Fruit fly (Drosophila melanogaster) whole organism, prepupa: ENCODE measurements around the gene T48.
A peak's percentile ranks its signal among the peaks of the same experiment; 100 is the strongest.

ENCODE experiments used
- Blimp-1 ChIP-seq: fragments of 200-800 bp; sonication (Bioruptor generic); optimal IDR thresholded peaks from 3 replicates; lab custom pipeline; 2017; ENCODE audit warnings: missing biosample characterization, missing genetic modification characterization, mild to moderate bottlenecking, moderate library complexity, missing genetic modification reagents
- CG10669 ChIP-seq: fragments of 200-800 bp; sonication (Bioruptor generic); optimal IDR thresholded peaks from 3 replicates; lab custom pipeline; 2018; ENCODE audit warnings: missing biosample characterization, mild to moderate bottlenecking, missing genetic modification characterization, moderate library complexity
- CG11762 ChIP-seq: fragments of 200-800 bp; sonication (Bioruptor generic); optimal IDR thresholded peaks from 3 replicates; lab custom pipeline; 2016; ENCODE audit warnings: missing biosample characterization, missing genetic modification characterization; ENCODE audit not compliant: insufficient read depth
- CG11902 ChIP-seq: fragments of 200-800 bp; sonication (Bioruptor generic); optimal IDR thresholded peaks from 3 replicates; lab custom pipeline; 2016; ENCODE audit warnings: missing biosample characterization, missing genetic modification characterization
- CG16779 ChIP-seq: fragments of 200-800 bp; sonication (Bioruptor generic); optimal IDR thresholded peaks from 3 replicates; lab custom pipeline; 2017; ENCODE audit warnings: missing biosample characterization, mild to moderate bottlenecking, missing genetic modification characterization
- CG31627 ChIP-seq: fragments of 200-800 bp; sonication (Bioruptor generic); optimal IDR thresholded peaks from 3 replicates; lab custom pipeline; 2016; ENCODE audit warnings: missing biosample characterization, missing genetic modification characterization
- CG32006 ChIP-seq: fragments of 200-800 bp; sonication (Bioruptor generic); optimal IDR thresholded peaks from 3 replicates; lab custom pipeline; 2017; ENCODE audit warnings: missing biosample characterization, mild to moderate bottlenecking, missing genetic modification characterization
- CG34406 ChIP-seq: fragments of 200-800 bp; sonication (Bioruptor generic); optimal IDR thresholded peaks from 3 replicates; lab custom pipeline; 2016; ENCODE audit warnings: missing biosample characterization, missing genetic modification characterization
- CG4318 ChIP-seq: fragments of 200-800 bp; sonication (Bioruptor generic); optimal IDR thresholded peaks from 3 replicates; lab custom pipeline; 2017; ENCODE audit warnings: missing biosample characterization, mild to moderate bottlenecking, missing genetic modification characterization
- CG6276 ChIP-seq: fragments of 200-800 bp; sonication (Bioruptor generic); optimal IDR thresholded peaks from 2 replicates; lab custom pipeline; 2017; ENCODE audit warnings: missing biosample characterization, mild to moderate bottlenecking, missing genetic modification characterization
- CG6792 ChIP-seq: fragments of 200-800 bp; sonication (Bioruptor generic); optimal IDR thresholded peaks from 3 replicates; lab custom pipeline; 2016; ENCODE audit warnings: missing biosample characterization, missing genetic modification characterization
- CG6854 ChIP-seq: fragments of 200-800 bp; sonication (Bioruptor generic); optimal IDR thresholded peaks from 2 replicates; lab custom pipeline; 2017; ENCODE audit warnings: missing biosample characterization, mild to moderate bottlenecking, missing genetic modification characterization
- CG8119 ChIP-seq: fragments of 200-800 bp; sonication (Bioruptor generic); IDR thresholded peaks from 3 replicates; pipeline ENCODE4 v1.3.6; 2022; ENCODE audit warnings: missing biosample characterization, missing genetic modification characterization
- CG8632 ChIP-seq: fragments of 200-800 bp; sonication (Bioruptor generic); optimal IDR thresholded peaks from 3 replicates; lab custom pipeline; 2016; ENCODE audit warnings: missing biosample characterization, missing genetic modification characterization
- Eip75B ChIP-seq: fragments of 200-800 bp; sonication (Bioruptor generic); optimal IDR thresholded peaks from 3 replicates; lab custom pipeline; 2016; ENCODE audit warnings: missing biosample characterization, missing genetic modification characterization
- Eip78C ChIP-seq: fragments of 200-800 bp; sonication (Bioruptor generic); peaks from one replicate; lab custom pipeline; 2016; ENCODE audit warnings: missing biosample characterization, missing genetic modification characterization
- Eip93F ChIP-seq: fragments of 200-800 bp; sonication (Bioruptor generic); optimal IDR thresholded peaks from 2 replicates; lab custom pipeline; 2016; ENCODE audit warnings: missing biosample characterization, mild to moderate bottlenecking, missing genetic modification characterization
- Ets21C ChIP-seq: fragments of 200-800 bp; sonication (Bioruptor generic); optimal IDR thresholded peaks from 3 replicates; lab custom pipeline; 2016; ENCODE audit warnings: missing biosample characterization, missing genetic modification characterization
- Ets96B ChIP-seq: fragments of 200-800 bp; optimal IDR thresholded peaks from 2 replicates; lab custom pipeline; 2019; ENCODE audit warnings: missing biosample characterization, mild to moderate bottlenecking, missing genetic modification characterization, moderate library complexity
- Hr38 ChIP-seq: sonication (Bioruptor generic); optimal IDR thresholded peaks from 2 replicates; lab custom pipeline; 2016; ENCODE audit warnings: missing biosample characterization, missing genetic modification characterization
- Sox102F ChIP-seq: fragments of 200-800 bp; sonication (Bioruptor generic); optimal IDR thresholded peaks from 2 replicates; lab custom pipeline; 2016; ENCODE audit warnings: missing biosample characterization, mild to moderate bottlenecking, missing genetic modification characterization
- Sox14 ChIP-seq: fragments of 200-800 bp; sonication (Bioruptor generic); optimal IDR thresholded peaks from 3 replicates; lab custom pipeline; 2016; ENCODE audit warnings: missing biosample characterization, missing genetic modification characterization
- Sox15 ChIP-seq: fragments of 200-800 bp; sonication (Bioruptor generic); optimal IDR thresholded peaks from 3 replicates; lab custom pipeline; 2016; ENCODE audit warnings: missing biosample characterization, missing genetic modification characterization
- cyc ChIP-seq: fragments of 200-800 bp; sonication (Bioruptor generic); optimal IDR thresholded peaks from 3 replicates; lab custom pipeline; 2016; ENCODE audit warnings: missing biosample characterization, missing genetic modification characterization
- eg ChIP-seq: fragments of 200-800 bp; sonication (Bioruptor generic); IDR thresholded peaks from 3 replicates; pipeline ENCODE4 v1.3.6; 2022; ENCODE audit warnings: missing biosample characterization, missing genetic modification characterization
- fd59A ChIP-seq: fragments of 200-800 bp; sonication (Bioruptor generic); optimal IDR thresholded peaks from 2 replicates; lab custom pipeline; 2017; ENCODE audit warnings: missing biosample characterization, mild to moderate bottlenecking, missing genetic modification characterization, missing genetic modification reagents
- fd85E ChIP-seq: fragments of 200-800 bp; sonication (Bioruptor generic); optimal IDR thresholded peaks from 3 replicates; lab custom pipeline; 2016; ENCODE audit warnings: missing biosample characterization, missing genetic modification characterization
- fkh ChIP-seq: fragments of 200-800 bp; sonication (Bioruptor generic); optimal IDR thresholded peaks from 3 replicates; lab custom pipeline; 2017; ENCODE audit warnings: missing biosample characterization, mild to moderate bottlenecking, missing genetic modification characterization, moderate library complexity
- lz ChIP-seq: fragments of 200-800 bp; sonication (Bioruptor generic); optimal IDR thresholded peaks from 3 replicates; lab custom pipeline; 2016; ENCODE audit warnings: missing biosample characterization, missing genetic modification characterization
- pdm3 ChIP-seq: fragments of 200-800 bp; sonication (Bioruptor generic); optimal IDR thresholded peaks from 3 replicates; lab custom pipeline; 2016; ENCODE audit warnings: missing biosample characterization, missing genetic modification characterization
- salr ChIP-seq, 2 experiments: fragments of 200-800 bp; sonication (Bioruptor generic); optimal IDR thresholded peaks; 3 replicates each; lab custom pipeline; 2016 to 2018; ENCODE audit warnings: missing biosample characterization in 2 of 2, missing genetic modification characterization in 2 of 2, mild to moderate bottlenecking in 1 of 2
- spab ChIP-seq: fragments of 200-800 bp; sonication (Bioruptor generic); optimal IDR thresholded peaks from 2 replicates; lab custom pipeline; 2017; ENCODE audit warnings: missing biosample characterization, mild to moderate bottlenecking, missing genetic modification characterization, missing genetic modification reagents
- ss ChIP-seq, 2 experiments: fragments of 200-800 bp; sonication (Bioruptor generic); optimal IDR thresholded peaks; 2 replicates in 1 of 2; 3 replicates in 1 of 2; lab custom pipeline; 2017 to 2018; ENCODE audit warnings: mild to moderate bottlenecking in 2 of 2, missing biosample characterization in 2 of 2, missing genetic modification characterization in 2 of 2, moderate library complexity in 1 of 2
- svp ChIP-seq: fragments of 200-800 bp; sonication (Bioruptor generic); peaks from one replicate; lab custom pipeline; 2016; ENCODE audit warnings: missing biosample characterization, missing genetic modification characterization
- topi ChIP-seq: fragments of 200-800 bp; sonication (Bioruptor generic); optimal IDR thresholded peaks from 3 replicates; lab custom pipeline; 2016; ENCODE audit warnings: missing biosample characterization, missing genetic modification characterization
- vri ChIP-seq: fragments of 200-800 bp; sonication (Bioruptor generic); optimal IDR thresholded peaks from 3 replicates; lab custom pipeline; 2016; ENCODE audit warnings: missing biosample characterization, mild to moderate bottlenecking, missing genetic modification characterization

The T48 gene

DNA sequence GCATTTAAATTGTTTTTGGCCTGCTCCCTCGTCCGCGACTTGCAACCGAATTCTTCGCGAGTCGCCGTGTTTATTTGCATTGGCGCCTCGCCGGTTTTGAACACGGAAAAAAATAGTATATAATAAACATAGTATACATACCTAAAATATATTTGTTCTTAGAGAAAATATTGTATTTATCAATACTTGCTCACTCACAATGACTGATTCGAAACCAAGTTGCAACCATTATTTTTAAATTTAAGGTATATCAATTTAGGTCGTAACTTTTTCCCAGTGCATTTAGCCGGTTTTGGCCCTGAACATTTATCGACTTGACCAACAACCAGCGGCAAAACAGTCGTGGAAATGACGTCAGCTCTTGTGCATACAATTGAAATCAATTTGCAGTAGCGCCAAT is 46.9 kb downstream of the T48 start (continued):
- peak; percentile 94 for TF ChIP-seq CG32006
- TF ChIP-seq cyc: peak; percentile 79
- no peak for TF ChIP-seq Hr38 (GFP tag; lab: Kevin White, UChicago)
- peak; percentile 87 for TF ChIP-seq CG31627
- peak; percentile 85 for TF ChIP-seq Sox14
- TF ChIP-seq Sox15 (GFP tag; lab: Kevin White, UChicago): peak; percentile 83
- peak; percentile 58 for TF ChIP-seq fd85E (GFP tag; lab: Kevin White, UChicago)
- TF ChIP-seq lz: peak; percentile 80
- peak; percentile 91 for TF ChIP-seq vri
- peak; percentile 96 for TF ChIP-seq CG34406
- peak; percentile 70 for TF ChIP-seq spab
- peak; percentile 79 for TF ChIP-seq CG10669 (GFP tag; lab: Kevin White, UChicago)
- peak; percentile 72 to 84 for TF ChIP-seq ss (GFP tag; optimal IDR thresholded peaks at IDR 0.05; lab: Kevin White, UChicago)
- TF ChIP-seq CG11902 (GFP tag; lab: Kevin White, UChicago): peak; percentile 73
- peak; percentile 11 for TF ChIP-seq Eip93F (GFP tag; lab: Kevin White, UChicago)
- TF ChIP-seq Sox102F (GFP tag; lab: Kevin White, UChicago): peak; percentile 94
- TF ChIP-seq salr (GFP tag; optimal IDR thresholded peaks at IDR 0.05; lab: Kevin White, UChicago): peak; percentile 61 to 90
- TF ChIP-seq CG6854 (GFP tag; lab: Kevin White, UChicago): peak; percentile 91
- TF ChIP-seq CG6792 (GFP tag; lab: Kevin White, UChicago): peak; percentile 87
- TF ChIP-seq, all 60 proteins: peak for 58

DNA sequence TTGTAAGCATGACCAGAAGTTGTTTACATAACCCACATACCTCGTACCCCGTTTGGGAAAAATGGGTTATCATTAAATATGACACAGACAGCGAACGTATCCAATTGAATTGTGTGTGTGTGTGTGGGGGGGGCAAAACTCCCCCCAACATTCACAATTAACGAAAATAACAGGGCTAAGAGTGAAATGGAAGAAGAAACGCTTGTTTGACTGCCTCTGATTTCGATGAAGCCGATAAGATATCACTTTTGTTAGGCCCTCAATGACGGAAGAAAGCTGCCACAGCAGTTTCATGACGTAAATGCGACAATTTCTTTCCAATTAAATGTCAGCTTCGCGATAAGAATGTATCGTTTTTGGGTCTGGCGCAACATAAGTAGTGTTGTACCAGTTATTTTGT is 52.4 kb downstream of the T48 start:
- TF ChIP-seq CG6854 (GFP tag; lab: Kevin White, UChicago): peak; percentile 23
- TF ChIP-seq pdm3 (GFP tag; lab: Kevin White, UChicago): no peak
- peak; percentile 46 for TF ChIP-seq fkh (GFP tag; lab: Kevin White, UChicago)
- TF ChIP-seq Ets96B (tag; lab: Kevin White, UChicago): no peak
- peak; percentile 42 for TF ChIP-seq Eip78C (GFP tag; lab: Kevin White, UChicago)

DNA sequence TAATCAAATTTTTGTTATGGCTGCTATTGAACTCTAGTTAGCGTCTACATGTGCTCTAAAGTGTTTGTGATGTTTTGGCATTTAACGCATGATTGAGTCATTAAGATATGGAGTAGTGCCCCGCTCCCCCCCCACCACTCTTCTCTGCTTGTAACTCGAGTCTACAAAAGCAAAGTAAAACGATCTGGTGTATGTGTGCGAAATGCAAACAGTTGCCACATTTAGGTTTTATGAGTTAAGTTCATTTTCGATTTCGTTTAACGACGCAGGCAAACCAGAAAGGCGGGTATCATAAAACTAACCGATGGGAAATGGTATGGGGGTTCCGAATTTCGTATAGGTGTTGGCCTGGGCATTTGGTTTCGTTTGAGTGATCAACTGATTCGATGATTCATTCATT is 53.0 kb downstream of the T48 start:
- TF ChIP-seq CG6854 (GFP tag; lab: Kevin White, UChicago) (no peak), fkh (GFP tag; lab: Kevin White, UChicago) (peak; percentile 83), CG34406 (no peak), CG8119 (GFP tag; lab: Robert Waterston, UW) (no peak), topi (GFP tag; lab: Kevin White, UChicago) (no peak), CG16779 (tag; lab: Kevin White, UChicago) (no peak)

DNA sequence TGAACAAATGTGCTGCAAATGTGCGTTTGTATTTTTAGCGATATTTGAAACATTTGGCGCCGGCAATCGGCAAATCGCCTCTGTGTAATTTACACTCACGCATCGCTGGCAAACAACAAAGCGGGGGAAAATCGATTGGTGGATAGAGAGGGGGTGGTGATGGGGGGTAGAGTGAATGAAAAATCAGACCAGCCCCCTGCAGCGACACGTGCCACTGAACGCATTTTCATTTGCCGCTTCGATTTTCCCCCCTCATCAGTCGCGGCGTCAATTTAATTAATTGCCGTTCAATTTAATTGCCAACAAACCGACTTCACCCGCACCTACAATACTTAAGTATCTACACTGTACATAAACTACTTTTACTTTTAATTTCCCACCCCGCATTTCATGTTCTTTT is 53.9 kb downstream of the T48 start:
- TF ChIP-seq svp (GFP tag; lab: Kevin White, UChicago) (no peak), pdm3 (GFP tag; lab: Kevin White, UChicago) (no peak), CG6276 (GFP tag; lab: Kevin White, UChicago) (no peak), CG10669 (GFP tag; lab: Kevin White, UChicago) (no peak), Eip75B (GFP tag; lab: Kevin White, UChicago) (no peak), Blimp-1 (GFP tag; lab: Kevin White, UChicago) (no peak), CG4318 (no peak), CG8119 (GFP tag; lab: Robert Waterston, UW) (no peak), CG34406 (no peak), fd59A (no peak), cyc (no peak), CG11762 (GFP tag; lab: Kevin White, UChicago) (no peak), fd85E (GFP tag; lab: Kevin White, UChicago) (no peak), Hr38 (GFP tag; lab: Kevin White, UChicago) (no peak)
- TF ChIP-seq, all 60 proteins: peak for 0

DNA sequence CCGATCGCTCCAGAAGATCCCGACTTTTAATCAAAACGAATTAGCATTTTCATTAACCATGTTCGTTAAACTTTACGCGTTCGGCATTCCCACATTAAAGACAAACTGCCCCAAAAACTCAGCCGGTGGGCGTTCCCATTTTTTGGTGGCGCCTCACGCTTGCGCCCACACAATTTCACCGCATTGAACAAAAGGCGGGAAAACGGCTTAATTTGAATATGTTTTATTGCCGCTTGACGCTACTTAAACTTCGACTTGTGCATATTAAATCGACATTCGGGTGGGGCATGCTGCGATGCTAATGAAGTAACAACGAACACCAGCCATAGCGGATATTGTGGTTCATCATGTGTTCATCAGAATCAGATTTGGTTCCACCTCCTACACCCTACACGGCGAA is 55.0 kb downstream of the T48 start:
- TF ChIP-seq CG8632 (no peak), Ets21C (GFP tag; lab: Kevin White, UChicago) (no peak), eg (no peak)
